Worm (Caenorhabditis elegans) whole organism, L1 larva: Measurements from ENCODE around the gene rps-27.
A peak's percentile ranks its signal among the peaks of the same experiment; 100 is the strongest.

Experiments
- C34B4.2 ChIP-seq: sonication (generic microtip); optimal IDR thresholded peaks from 2 replicates; lab custom pipeline; 2017; ENCODE audit warnings: mild to moderate bottlenecking, missing genetic modification characterization, missing compliant biosample characterization
- F16B12.6 ChIP-seq: fragments of 150-350 bp; optimal IDR thresholded peaks from 2 replicates; lab custom pipeline; 2014; ENCODE audit warnings: missing biosample characterization, missing genetic modification characterization
- ceh-82 ChIP-seq, 3 experiments: fragments of 150-350 bp in 1 of 3; sonication (generic microtip) in 2 of 3; optimal IDR thresholded peaks; 2 replicates each; lab custom pipeline; 2014 to 2017; ENCODE audit warnings: missing biosample characterization in 3 of 3, missing genetic modification characterization in 3 of 3
- ceh-90 ChIP-seq: sonication (generic microtip); optimal IDR thresholded peaks from 2 replicates; lab custom pipeline; 2016; ENCODE audit warnings: missing genetic modification characterization, missing compliant biosample characterization
- efl-1 ChIP-seq, 4 experiments: fragments of 150-350 bp; optimal IDR thresholded peaks in 3 of 4; peaks in 1 of 4; 1 replicate in 1 of 4; 2 replicates in 3 of 4; lab custom pipeline; 2014; ENCODE audit warnings: missing biosample characterization in 2 of 4, missing genetic modification characterization in 2 of 4, missing genetic modification reagents in 2 of 4
- egl-13 ChIP-seq: sonication (generic microtip); optimal IDR thresholded peaks from 2 replicates; lab custom pipeline; 2016; ENCODE audit warnings: missing genotype, missing genetic modification reagents, missing genetic modification characterization, missing compliant biosample characterization
- elt-3 ChIP-seq, 6 experiments: fragments of 150-350 bp in 1 of 6; sonication (generic microtip); optimal IDR thresholded peaks; 2 replicates each; lab custom pipeline; 2017 to 2018; ENCODE audit warnings: missing biosample characterization in 6 of 6, missing genetic modification characterization in 6 of 6, inconsistent platforms in 1 of 6
- ets-5 ChIP-seq: fragments of 200-800 bp; sonication (Bioruptor generic); IDR thresholded peaks from 2 replicates; pipeline ENCODE4 v1.3.6; 2022; ENCODE audit warnings: missing genetic modification characterization, missing compliant biosample characterization
- fkh-10 ChIP-seq: sonication (generic microtip); optimal IDR thresholded peaks from 2 replicates; lab custom pipeline; 2017; ENCODE audit warnings: missing biosample characterization, missing genetic modification reagents, missing genetic modification characterization
- fkh-8 ChIP-seq: sonication (generic microtip); optimal IDR thresholded peaks from 2 replicates; lab custom pipeline; 2016; ENCODE audit warnings: mild to moderate bottlenecking, missing genetic modification characterization, missing compliant biosample characterization
- fos-1 ChIP-seq: fragments of 150-350 bp; optimal IDR thresholded peaks from 2 replicates; lab custom pipeline; 2014; ENCODE audit warnings: missing biosample characterization, missing genetic modification characterization
- hpl-2 ChIP-seq: fragments of 150-350 bp; optimal IDR thresholded peaks from 2 replicates; lab custom pipeline; 2014; ENCODE audit warnings: missing biosample characterization, missing genetic modification reagents, missing genetic modification characterization
- jun-1 ChIP-seq: fragments of 150-350 bp; optimal IDR thresholded peaks from 2 replicates; lab custom pipeline; 2014; ENCODE audit warnings: missing biosample characterization, missing genetic modification reagents, missing genetic modification characterization
- lin-13 ChIP-seq: fragments of 150-350 bp; optimal IDR thresholded peaks from 2 replicates; lab custom pipeline; 2014; ENCODE audit warnings: missing biosample characterization, missing genetic modification reagents, missing genetic modification characterization
- lin-15B ChIP-seq: fragments of 150-350 bp; sonication (generic microtip); optimal IDR thresholded peaks from 3 replicates; lab custom pipeline; 2014; ENCODE audit warnings: missing biosample characterization, missing genetic modification characterization
- lsy-2 ChIP-seq, 2 experiments: fragments of 150-350 bp; optimal IDR thresholded peaks; 2 replicates each; lab custom pipeline; 2014; ENCODE audit warnings: missing biosample characterization in 2 of 2, missing genetic modification characterization in 2 of 2
- mab-9 ChIP-seq: fragments of 200-800 bp; sonication (Bioruptor generic); IDR thresholded peaks from 2 replicates; pipeline ENCODE4 v1.3.6; 2022; ENCODE audit warnings: missing genetic modification reagents, missing genetic modification characterization, missing compliant biosample characterization
- mdl-1 ChIP-seq, 2 experiments: fragments of 150-350 bp; optimal IDR thresholded peaks; 2 replicates each; lab custom pipeline; 2014 to 2017; ENCODE audit warnings: missing biosample characterization in 2 of 2, missing genetic modification characterization in 2 of 2, inconsistent platforms in 1 of 2
- nhr-47 ChIP-seq: sonication (generic microtip); optimal IDR thresholded peaks from 2 replicates; lab custom pipeline; 2016; ENCODE audit warnings: mild to moderate bottlenecking, missing genetic modification characterization, moderate library complexity, missing compliant biosample characterization
- nhr-76 ChIP-seq: sonication (generic microtip); optimal IDR thresholded peaks from 2 replicates; lab custom pipeline; 2017; ENCODE audit warnings: missing biosample characterization, missing genetic modification characterization
- nhr-84 ChIP-seq: sonication (generic microtip); optimal IDR thresholded peaks from 2 replicates; lab custom pipeline; 2017; ENCODE audit warnings: missing biosample characterization, missing genetic modification characterization
- nhr-85 ChIP-seq: sonication (generic microtip); peaks from one replicate; lab custom pipeline; 2016; ENCODE audit warnings: missing genetic modification characterization, inconsistent platforms, missing compliant biosample characterization
- nhr-90 ChIP-seq: sonication (generic microtip); optimal IDR thresholded peaks from 2 replicates; lab custom pipeline; 2016; ENCODE audit warnings: mild to moderate bottlenecking, missing genetic modification characterization, missing compliant biosample characterization; ENCODE audit not compliant: poor library complexity
- pqm-1 ChIP-seq: sonication (generic microtip); optimal IDR thresholded peaks from 3 replicates; lab custom pipeline; 2017; ENCODE audit warnings: missing biosample characterization, missing genetic modification characterization
- skn-1 ChIP-seq: fragments of 150-350 bp; optimal IDR thresholded peaks from 2 replicates; lab custom pipeline; 2014; ENCODE audit warnings: missing biosample characterization, missing genetic modification characterization
- snpc-4 ChIP-seq: fragments of 150-350 bp; optimal IDR thresholded peaks from 2 replicates; lab custom pipeline; 2014; ENCODE audit warnings: missing biosample characterization, missing genetic modification characterization
- snu-23 ChIP-seq: sonication (generic microtip); optimal IDR thresholded peaks from 2 replicates; lab custom pipeline; 2016; ENCODE audit warnings: missing genetic modification characterization, missing compliant biosample characterization
- sox-4 ChIP-seq: sonication (generic microtip); optimal IDR thresholded peaks from 2 replicates; lab custom pipeline; 2016; ENCODE audit warnings: missing genetic modification characterization, missing compliant biosample characterization
- tlp-1 ChIP-seq: fragments of 150-350 bp; optimal IDR thresholded peaks from 2 replicates; lab custom pipeline; 2014; ENCODE audit warnings: missing biosample characterization, missing genetic modification characterization
- unc-62 ChIP-seq: fragments of 150-350 bp; optimal IDR thresholded peaks from 2 replicates; lab custom pipeline; 2014; ENCODE audit warnings: missing biosample characterization, missing genetic modification reagents, missing genetic modification characterization
- unc-86 ChIP-seq: sonication (generic microtip); optimal IDR thresholded peaks from 2 replicates; lab custom pipeline; 2016; ENCODE audit warnings: missing genetic modification characterization, missing compliant biosample characterization
- unc-98 ChIP-seq: fragments of 200-800 bp; sonication (Bioruptor generic); IDR thresholded peaks from 2 replicates; pipeline ENCODE4 v1.3.6; 2022; ENCODE audit warnings: missing genetic modification characterization, missing compliant biosample characterization
- xbp-1 ChIP-seq: sonication (generic microtip); optimal IDR thresholded peaks from 2 replicates; lab custom pipeline; 2016; ENCODE audit warnings: missing genetic modification characterization, missing compliant biosample characterization
- zag-1 ChIP-seq: fragments of 150-350 bp; optimal IDR thresholded peaks from 2 replicates; lab custom pipeline; 2014; ENCODE audit warnings: missing biosample characterization, missing genetic modification characterization
- zip-4 ChIP-seq: fragments of 200-800 bp; sonication (Bioruptor generic); optimal IDR thresholded peaks from 2 replicates; lab custom pipeline; 2018; ENCODE audit warnings: mild to moderate bottlenecking, missing genetic modification characterization, moderate library complexity, missing compliant biosample characterization

Gene rps-27

ce11 chrV:66506-66905, 37.4 kb downstream of the rps-27 start:
- TF ChIP-seq nhr-90 (tag; lab: Kevin White, UChicago) = no peak
- no peak for TF ChIP-seq unc-98 (GFP tag; lab: Robert Waterston, UW)
- no peak for TF ChIP-seq zag-1 (tag; lab: Kevin White, UChicago)
- no peak for TF ChIP-seq ets-5 (GFP tag; lab: Robert Waterston, UW)
- no peak for TF ChIP-seq sox-4 (tag; lab: Kevin White, UChicago)
- TF ChIP-seq lin-13 (GFP tag; lab: Kevin White, UChicago) = no peak
- no peak for TF ChIP-seq C34B4.2 (tag; lab: Kevin White, UChicago)
- no peak for TF ChIP-seq xbp-1 (tag; lab: Kevin White, UChicago)
- TF ChIP-seq skn-1 (tag; lab: Kevin White, UChicago) = no peak
- no peak for TF ChIP-seq mdl-1 (tag; optimal IDR thresholded peaks at IDR 0.05; lab: Kevin White, UChicago)
- no peak for TF ChIP-seq ceh-90 (tag; lab: Kevin White, UChicago)
- no peak for TF ChIP-seq hpl-2
- no peak for TF ChIP-seq nhr-47
- no peak for TF ChIP-seq nhr-84 (tag; lab: Kevin White, UChicago)
- no peak for TF ChIP-seq lin-15B (tag; lab: Kevin White, UChicago)
- no peak for TF ChIP-seq fos-1 (tag; lab: Kevin White, UChicago)
- no peak for TF ChIP-seq unc-62 (GFP tag; lab: Kevin White, UChicago)
- TF ChIP-seq pqm-1 (tag; lab: Kevin White, UChicago) = no peak
- TF ChIP-seq fkh-10 (GFP tag; lab: Kevin White, UChicago) = no peak
- TF ChIP-seq zip-4 = no peak

- TF ChIP-seq ets-5 (GFP tag; lab: Robert Waterston, UW) (0 out of 2 replicates have a peak, but pooled peaks have one; percentile 9), lsy-2 (tag; optimal IDR thresholded peaks at IDR 0.05; lab: Kevin White, UChicago) (no peak)
Observed at ce11 chrV:63887-64286, 40.0 kb downstream of the rps-27 start.

ce11 chrV:58971-59370, 44.9 kb downstream of the rps-27 start, which contains the start of gene cyp-29A3:
Gene cyp-29A3, plus strand, starts transcription at chrV:59239.
- no peak for TF ChIP-seq efl-1 (optimal IDR thresholded peaks at IDR 0.05; lab: Kevin White, UChicago)
- TF ChIP-seq efl-1 (GFP tag; optimal IDR thresholded peaks at IDR 0.05 in 1 of 2; lab: Kevin White, UChicago) = peak in 1 of 2 experiments; percentile 47
- TF ChIP-seq snpc-4 (tag; lab: Kevin White, UChicago) = no peak
- peak; percentile 25 for TF ChIP-seq nhr-85 (tag; lab: Kevin White, UChicago)
- no peak for TF ChIP-seq unc-86
- no peak for TF ChIP-seq skn-1 (tag; lab: Kevin White, UChicago)
- peak in 2 of 6 experiments; percentile 12 to 17 for TF ChIP-seq elt-3 (tag; optimal IDR thresholded peaks at IDR 0.05; lab: Kevin White, UChicago)
- no peak for TF ChIP-seq ceh-82 (tag; optimal IDR thresholded peaks at IDR 0.05; lab: Kevin White, UChicago)
- TF ChIP-seq nhr-47 = no peak
- TF ChIP-seq fkh-8 (tag; lab: Kevin White, UChicago) = no peak
- TF ChIP-seq lin-15B (tag; lab: Kevin White, UChicago) = no peak
- TF ChIP-seq C34B4.2 (tag; lab: Kevin White, UChicago) = no peak
- no peak for TF ChIP-seq nhr-76 (tag; lab: Kevin White, UChicago)
- no peak for TF ChIP-seq F16B12.6 (tag; lab: Kevin White, UChicago)

DNA sequence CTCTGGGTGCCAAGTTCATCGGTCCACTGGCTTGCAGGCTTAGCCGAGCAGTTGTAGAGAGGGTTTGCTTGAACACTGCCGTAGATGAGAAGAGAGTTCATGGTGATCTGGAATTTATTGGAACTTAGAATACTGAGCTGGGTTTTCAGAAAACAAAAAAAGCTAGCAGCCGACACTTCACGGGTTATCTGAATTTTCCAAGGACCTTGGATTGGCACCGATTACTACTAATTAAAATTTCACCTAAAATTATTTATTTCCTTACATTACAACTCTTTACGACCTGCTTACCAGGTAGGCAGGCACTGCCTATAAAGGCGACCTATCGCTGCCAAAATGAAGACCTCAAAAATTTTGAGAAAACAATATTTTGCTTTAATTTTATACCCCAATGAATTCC, 47.9 kb downstream of the rps-27 start, which contains the start of gene srt-52:
Gene srt-52 (minus strand): TSS at position 101 of the 400 bp plus-strand sequence.
- TF ChIP-seq egl-13 (tag; lab: Kevin White, UChicago) (no peak), hpl-2 (no peak), mdl-1 (tag; optimal IDR thresholded peaks at IDR 0.05; lab: Kevin White, UChicago) (no peak), tlp-1 (tag; lab: Kevin White, UChicago) (no peak), jun-1 (tag; lab: Kevin White, UChicago) (no peak), mab-9 (no peak), pqm-1 (tag; lab: Kevin White, UChicago) (no peak), snpc-4 (tag; lab: Kevin White, UChicago) (no peak), snu-23 (GFP tag; lab: Kevin White, UChicago) (no peak), fkh-10 (GFP tag; lab: Kevin White, UChicago) (no peak)
- TF ChIP-seq, all 84 proteins: peak for 0
